Worm (Caenorhabditis elegans) whole organism, early embryonic: Measurements from ENCODE around the gene pfk-1.1.

ENCODE experiments used
- F13C5.2 ChIP-seq: sonication (generic microtip); optimal IDR thresholded peaks from 2 replicates; lab custom pipeline; 2017; ENCODE audit warnings: mild to moderate bottlenecking, missing genetic modification characterization, inconsistent platforms, missing compliant biosample characterization
- aly-1 ChIP-seq: sonication (generic microtip); optimal IDR thresholded peaks from 2 replicates; lab custom pipeline; 2016; ENCODE audit warnings: missing genetic modification characterization, missing compliant biosample characterization
- ama-1 ChIP-seq: fragments of 150-350 bp; optimal IDR thresholded peaks from 2 replicates; lab custom pipeline; 2014
- ets-7 ChIP-seq: sonication (generic microtip); optimal IDR thresholded peaks from 2 replicates; lab custom pipeline; 2016; ENCODE audit warnings: missing genotype, missing genetic modification characterization, missing compliant biosample characterization
- hmbx-1 ChIP-seq: sonication (generic microtip); optimal IDR thresholded peaks from 2 replicates; lab custom pipeline; 2016; ENCODE audit warnings: mild to moderate bottlenecking, missing genetic modification characterization, missing compliant biosample characterization
- hnd-1 ChIP-seq: sonication (generic microtip); optimal IDR thresholded peaks from 2 replicates; lab custom pipeline; 2016; ENCODE audit warnings: missing genetic modification characterization, missing compliant biosample characterization
- tbx-11 ChIP-seq: fragments of 200-800 bp; sonication (Bioruptor generic); IDR thresholded peaks from 2 replicates; pipeline ENCODE4 v1.3.6; 2022; ENCODE audit warnings: missing genetic modification characterization, missing compliant biosample characterization
- tbx-37 ChIP-seq: fragments of 200-800 bp; sonication (Bioruptor generic); conservative IDR thresholded peaks from 2 replicates; pipeline ENCODE4 v1.3.6; 2022; ENCODE audit warnings: missing genetic modification reagents, missing genetic modification characterization, missing compliant biosample characterization

DNA sequence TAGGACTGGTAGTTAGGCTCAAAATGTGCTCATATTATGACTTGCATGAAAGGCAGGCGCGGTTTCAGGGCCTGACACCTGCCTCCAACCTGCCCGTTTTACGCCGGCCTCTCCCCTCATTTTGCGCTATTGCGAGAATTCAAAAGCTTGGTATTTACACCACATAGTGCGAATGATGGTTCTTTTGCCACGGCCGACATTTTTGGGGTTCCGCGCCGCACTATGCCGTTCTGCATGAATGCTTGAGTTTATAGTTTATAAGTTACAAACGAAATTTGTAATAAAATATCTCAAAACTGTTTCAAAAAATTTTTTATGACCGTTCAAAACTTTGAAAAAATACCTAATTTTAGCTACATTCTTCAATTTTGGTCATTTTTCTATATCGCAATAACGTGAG is 37.4 kb downstream of the pfk-1.1 start:
- TF ChIP-seq aly-1 (no peak), ets-7 (tag; lab: Kevin White, UChicago) (no peak), F13C5.2 (tag; lab: Kevin White, UChicago) (no peak), ama-1 (lab: Kevin White, UChicago) (no peak), tbx-11 (GFP tag; lab: Robert Waterston, UW) (no peak), hnd-1 (no peak), hmbx-1 (tag; lab: Kevin White, UChicago) (no peak), tbx-37 (GFP tag; lab: Robert Waterston, UW) (no peak)
